Fruit fly (Drosophila melanogaster) whole organism, prepupa: Measurements from ENCODE around the gene CG11696.

Source experiments
- Blimp-1 ChIP-seq: fragments of 200-800 bp; sonication (Bioruptor generic); optimal IDR thresholded peaks from 3 replicates; lab custom pipeline; 2017; ENCODE audit warnings: missing biosample characterization, missing genetic modification characterization, mild to moderate bottlenecking, moderate library complexity, missing genetic modification reagents
- CG10631 ChIP-seq: fragments of 200-800 bp; sonication (Bioruptor generic); optimal IDR thresholded peaks from 2 replicates; lab custom pipeline; 2016; ENCODE audit warnings: missing biosample characterization, missing genetic modification characterization
- CG10669 ChIP-seq: fragments of 200-800 bp; sonication (Bioruptor generic); optimal IDR thresholded peaks from 3 replicates; lab custom pipeline; 2018; ENCODE audit warnings: missing biosample characterization, mild to moderate bottlenecking, missing genetic modification characterization, moderate library complexity
- CG11294 ChIP-seq: fragments of 200-800 bp; sonication (Bioruptor generic); IDR thresholded peaks from 2 replicates; pipeline ENCODE4 v1.3.6; 2022; ENCODE audit warnings: missing biosample characterization, missing genetic modification characterization
- CG11902 ChIP-seq: fragments of 200-800 bp; sonication (Bioruptor generic); optimal IDR thresholded peaks from 3 replicates; lab custom pipeline; 2016; ENCODE audit warnings: missing biosample characterization, missing genetic modification characterization
- CG15336 ChIP-seq: fragments of 200-800 bp; sonication (Bioruptor generic); IDR thresholded peaks from 2 replicates; pipeline ENCODE4 v1.3.6; 2022; ENCODE audit warnings: missing biosample characterization, missing genetic modification characterization
- CG1621 ChIP-seq: fragments of 200-800 bp; sonication (Bioruptor generic); optimal IDR thresholded peaks from 3 replicates; lab custom pipeline; 2018; ENCODE audit warnings: missing biosample characterization, mild to moderate bottlenecking, missing genetic modification characterization
- CG16779 ChIP-seq: fragments of 200-800 bp; sonication (Bioruptor generic); optimal IDR thresholded peaks from 3 replicates; lab custom pipeline; 2017; ENCODE audit warnings: missing biosample characterization, mild to moderate bottlenecking, missing genetic modification characterization
- CG3032 ChIP-seq: fragments of 200-800 bp; optimal IDR thresholded peaks from 2 replicates; lab custom pipeline; 2019; ENCODE audit warnings: missing biosample characterization, mild to moderate bottlenecking, missing genetic modification characterization, moderate library complexity
- CG32006 ChIP-seq: fragments of 200-800 bp; sonication (Bioruptor generic); optimal IDR thresholded peaks from 3 replicates; lab custom pipeline; 2017; ENCODE audit warnings: missing biosample characterization, mild to moderate bottlenecking, missing genetic modification characterization
- CG34406 ChIP-seq: fragments of 200-800 bp; sonication (Bioruptor generic); optimal IDR thresholded peaks from 3 replicates; lab custom pipeline; 2016; ENCODE audit warnings: missing biosample characterization, missing genetic modification characterization
- CG4318 ChIP-seq: fragments of 200-800 bp; sonication (Bioruptor generic); optimal IDR thresholded peaks from 3 replicates; lab custom pipeline; 2017; ENCODE audit warnings: missing biosample characterization, mild to moderate bottlenecking, missing genetic modification characterization
- CG6163 ChIP-seq: fragments of 200-800 bp; sonication (Bioruptor generic); IDR thresholded peaks from 3 replicates; pipeline ENCODE4 v1.3.6; 2022; ENCODE audit warnings: missing biosample characterization, missing genetic modification characterization
- CG6276 ChIP-seq: fragments of 200-800 bp; sonication (Bioruptor generic); optimal IDR thresholded peaks from 2 replicates; lab custom pipeline; 2017; ENCODE audit warnings: missing biosample characterization, mild to moderate bottlenecking, missing genetic modification characterization
- CG6792 ChIP-seq: fragments of 200-800 bp; sonication (Bioruptor generic); optimal IDR thresholded peaks from 3 replicates; lab custom pipeline; 2016; ENCODE audit warnings: missing biosample characterization, missing genetic modification characterization
- CG6808 ChIP-seq: fragments of 200-800 bp; sonication (Bioruptor generic); optimal IDR thresholded peaks from 3 replicates; lab custom pipeline; 2017; ENCODE audit warnings: missing biosample characterization, missing genetic modification characterization, mild to moderate bottlenecking, moderate library complexity, missing genetic modification reagents
- CG6854 ChIP-seq: fragments of 200-800 bp; sonication (Bioruptor generic); optimal IDR thresholded peaks from 2 replicates; lab custom pipeline; 2017; ENCODE audit warnings: missing biosample characterization, mild to moderate bottlenecking, missing genetic modification characterization
- CG7368 ChIP-seq: fragments of 200-800 bp; sonication (Bioruptor generic); optimal IDR thresholded peaks from 3 replicates; lab custom pipeline; 2016; ENCODE audit warnings: missing biosample characterization, missing genetic modification characterization
- CG8119 ChIP-seq: fragments of 200-800 bp; sonication (Bioruptor generic); IDR thresholded peaks from 3 replicates; pipeline ENCODE4 v1.3.6; 2022; ENCODE audit warnings: missing biosample characterization, missing genetic modification characterization
- CG9139 ChIP-seq: fragments of 200-800 bp; sonication (Bioruptor generic); optimal IDR thresholded peaks from 3 replicates; lab custom pipeline; 2017; ENCODE audit warnings: missing biosample characterization, mild to moderate bottlenecking, missing genetic modification characterization
- Eip75B ChIP-seq: fragments of 200-800 bp; sonication (Bioruptor generic); optimal IDR thresholded peaks from 3 replicates; lab custom pipeline; 2016; ENCODE audit warnings: missing biosample characterization, missing genetic modification characterization
- Eip78C ChIP-seq: fragments of 200-800 bp; sonication (Bioruptor generic); peaks from one replicate; lab custom pipeline; 2016; ENCODE audit warnings: missing biosample characterization, missing genetic modification characterization
- Ets21C ChIP-seq: fragments of 200-800 bp; sonication (Bioruptor generic); optimal IDR thresholded peaks from 3 replicates; lab custom pipeline; 2016; ENCODE audit warnings: missing biosample characterization, missing genetic modification characterization
- Ets96B ChIP-seq: fragments of 200-800 bp; optimal IDR thresholded peaks from 2 replicates; lab custom pipeline; 2019; ENCODE audit warnings: missing biosample characterization, mild to moderate bottlenecking, missing genetic modification characterization, moderate library complexity
- Hr38 ChIP-seq: sonication (Bioruptor generic); optimal IDR thresholded peaks from 2 replicates; lab custom pipeline; 2016; ENCODE audit warnings: missing biosample characterization, missing genetic modification characterization
- Lpt ChIP-seq: fragments of 200-800 bp; sonication (Bioruptor generic); optimal IDR thresholded peaks from 3 replicates; lab custom pipeline; 2016; ENCODE audit warnings: missing biosample characterization, missing genetic modification characterization
- Met ChIP-seq: fragments of 200-800 bp; sonication (Bioruptor generic); optimal IDR thresholded peaks from 3 replicates; lab custom pipeline; 2016; ENCODE audit warnings: missing biosample characterization, missing genetic modification characterization
- OdsH ChIP-seq: fragments of 200-800 bp; sonication (Bioruptor generic); optimal IDR thresholded peaks from 3 replicates; lab custom pipeline; 2016; ENCODE audit warnings: missing biosample characterization, missing genetic modification characterization
- Smox ChIP-seq: fragments of 200-800 bp; sonication (Bioruptor generic); optimal IDR thresholded peaks from 3 replicates; lab custom pipeline; 2016; ENCODE audit warnings: missing biosample characterization, missing genetic modification characterization
- Sox102F ChIP-seq: fragments of 200-800 bp; sonication (Bioruptor generic); optimal IDR thresholded peaks from 2 replicates; lab custom pipeline; 2016; ENCODE audit warnings: missing biosample characterization, mild to moderate bottlenecking, missing genetic modification characterization
- Sox14 ChIP-seq: fragments of 200-800 bp; sonication (Bioruptor generic); optimal IDR thresholded peaks from 3 replicates; lab custom pipeline; 2016; ENCODE audit warnings: missing biosample characterization, missing genetic modification characterization
- acj6 ChIP-seq: fragments of 200-800 bp; sonication (Bioruptor generic); optimal IDR thresholded peaks from 3 replicates; lab custom pipeline; 2016; ENCODE audit warnings: missing biosample characterization, missing genetic modification characterization
- dac ChIP-seq: fragments of 200-800 bp; sonication (Bioruptor generic); optimal IDR thresholded peaks from 2 replicates; lab custom pipeline; 2017; ENCODE audit warnings: missing biosample characterization, mild to moderate bottlenecking, missing genetic modification characterization
- dsx ChIP-seq: fragments of 200-800 bp; optimal IDR thresholded peaks from 3 replicates; lab custom pipeline; 2019; ENCODE audit warnings: missing biosample characterization, mild to moderate bottlenecking, missing genetic modification characterization, moderate library complexity; ENCODE audit not compliant: poor library complexity, severe bottlenecking
- eg ChIP-seq: fragments of 200-800 bp; sonication (Bioruptor generic); IDR thresholded peaks from 3 replicates; pipeline ENCODE4 v1.3.6; 2022; ENCODE audit warnings: missing biosample characterization, missing genetic modification characterization
- esn ChIP-seq: fragments of 200-800 bp; sonication (Bioruptor generic); optimal IDR thresholded peaks from 2 replicates; lab custom pipeline; 2016; ENCODE audit warnings: missing biosample characterization, mild to moderate bottlenecking, missing genetic modification characterization, moderate library complexity
- fd59A ChIP-seq: fragments of 200-800 bp; sonication (Bioruptor generic); optimal IDR thresholded peaks from 2 replicates; lab custom pipeline; 2017; ENCODE audit warnings: missing biosample characterization, mild to moderate bottlenecking, missing genetic modification characterization, missing genetic modification reagents
- fd85E ChIP-seq: fragments of 200-800 bp; sonication (Bioruptor generic); optimal IDR thresholded peaks from 3 replicates; lab custom pipeline; 2016; ENCODE audit warnings: missing biosample characterization, missing genetic modification characterization
- net ChIP-seq: fragments of 200-800 bp; sonication (Bioruptor generic); optimal IDR thresholded peaks from 3 replicates; lab custom pipeline; 2016; ENCODE audit warnings: missing biosample characterization, missing genetic modification characterization
- pdm3 ChIP-seq: fragments of 200-800 bp; sonication (Bioruptor generic); optimal IDR thresholded peaks from 3 replicates; lab custom pipeline; 2016; ENCODE audit warnings: missing biosample characterization, missing genetic modification characterization
- salr ChIP-seq, 2 experiments: fragments of 200-800 bp; sonication (Bioruptor generic); optimal IDR thresholded peaks; 3 replicates each; lab custom pipeline; 2016 to 2018; ENCODE audit warnings: missing biosample characterization in 2 of 2, missing genetic modification characterization in 2 of 2, mild to moderate bottlenecking in 1 of 2
- spab ChIP-seq: fragments of 200-800 bp; sonication (Bioruptor generic); optimal IDR thresholded peaks from 2 replicates; lab custom pipeline; 2017; ENCODE audit warnings: missing biosample characterization, mild to moderate bottlenecking, missing genetic modification characterization, missing genetic modification reagents
- ss ChIP-seq, 2 experiments: fragments of 200-800 bp; sonication (Bioruptor generic); optimal IDR thresholded peaks; 2 replicates in 1 of 2; 3 replicates in 1 of 2; lab custom pipeline; 2017 to 2018; ENCODE audit warnings: mild to moderate bottlenecking in 2 of 2, missing biosample characterization in 2 of 2, missing genetic modification characterization in 2 of 2, moderate library complexity in 1 of 2

The CG11696 gene

dm6 chrX:11558389-11558908 is 15.1 kb upstream of the CG11696 start, which contains the start of gene CG1572 (continued):
- TF ChIP-seq spab (GFP tag; lab: Kevin White, UChicago) (no peak), CG8119 (GFP tag; lab: Robert Waterston, UW) (peak; percentile 45; the same call in 1 of the 3 replicates), Hr38 (GFP tag; lab: Kevin White, UChicago) (no peak), Eip78C (peak; percentile 85), CG10631 (GFP tag; lab: Kevin White, UChicago) (no peak), Met (peak; percentile 37), CG11294 (GFP tag; lab: Robert Waterston, UW) (no peak), acj6 (GFP tag; lab: Kevin White, UChicago) (no peak), Ets21C (GFP tag; lab: Kevin White, UChicago) (no peak), salr (GFP tag; optimal IDR thresholded peaks at IDR 0.05; lab: Kevin White, UChicago) (no peak), Lpt (peak; percentile 11), fd85E (GFP tag; lab: Kevin White, UChicago) (peak; percentile 10), CG1621 (tag; lab: Kevin White, UChicago) (no peak), net (GFP tag; lab: Kevin White, UChicago) (no peak), CG16779 (tag; lab: Kevin White, UChicago) (no peak), CG4318 (GFP tag; lab: Kevin White, UChicago) (no peak), CG34406 (GFP tag; lab: Kevin White, UChicago) (no peak), CG3032 (tag; lab: Kevin White, UChicago) (no peak), CG10669 (GFP tag; lab: Kevin White, UChicago) (no peak), CG6854 (GFP tag; lab: Kevin White, UChicago) (peak; percentile 50), Ets96B (tag; lab: Kevin White, UChicago) (no peak), CG15336 (GFP tag; lab: Robert Waterston, UW) (peak; percentile 15; the same call in 1 of the 2 replicates), Sox102F (GFP tag; lab: Kevin White, UChicago) (peak; percentile 56), CG7368 (GFP tag; lab: Kevin White, UChicago) (no peak), CG11902 (GFP tag; lab: Kevin White, UChicago) (no peak), CG6276 (GFP tag; lab: Kevin White, UChicago) (peak; percentile 6), dac (GFP tag; lab: Kevin White, UChicago) (no peak), CG32006 (GFP tag; lab: Kevin White, UChicago) (peak; percentile 8)

- peak; percentile 88 for TF ChIP-seq CG34406 (GFP tag; lab: Kevin White, UChicago)
- peak; percentile 76 for TF ChIP-seq fd59A (GFP tag; lab: Kevin White, UChicago)
- peak; percentile 71 to 88 for TF ChIP-seq ss (GFP tag; optimal IDR thresholded peaks at IDR 0.05; lab: Kevin White, UChicago)
- TF ChIP-seq CG1621 (tag; lab: Kevin White, UChicago), result peak; percentile 63
- TF ChIP-seq CG8119 (GFP tag; lab: Robert Waterston, UW), result peak; percentile 87
- TF ChIP-seq CG11902 (GFP tag; lab: Kevin White, UChicago), result peak; percentile 60
- TF ChIP-seq Sox14 (GFP tag; lab: Kevin White, UChicago), result peak; percentile 60
- TF ChIP-seq spab (GFP tag; lab: Kevin White, UChicago), result peak; percentile 76
- peak; percentile 86 for TF ChIP-seq CG15336 (GFP tag; lab: Robert Waterston, UW)
- TF ChIP-seq CG6792, result peak; percentile 81
- peak; percentile 78 for TF ChIP-seq pdm3
- TF ChIP-seq Blimp-1 (GFP tag; lab: Kevin White, UChicago), result peak; percentile 65
- peak; percentile 75 for TF ChIP-seq Met
- peak; percentile 61 for TF ChIP-seq Smox (GFP tag; lab: Kevin White, UChicago)
- TF ChIP-seq dac (GFP tag; lab: Kevin White, UChicago), result peak; percentile 60
- TF ChIP-seq Eip75B (GFP tag; lab: Kevin White, UChicago), result peak; percentile 64
- TF ChIP-seq CG7368 (GFP tag; lab: Kevin White, UChicago), result peak; percentile 74
- peak; percentile 87 for TF ChIP-seq CG6276 (GFP tag; lab: Kevin White, UChicago)
- TF ChIP-seq CG6808, result peak; percentile 85
- peak; percentile 45; the same call in 1 of the 3 replicates for TF ChIP-seq CG6163
- TF ChIP-seq Hr38 (GFP tag; lab: Kevin White, UChicago), result no peak
- peak; percentile 70 for TF ChIP-seq CG9139 (GFP tag; lab: Kevin White, UChicago)
- peak; percentile 79 for TF ChIP-seq eg
- TF ChIP-seq OdsH (GFP tag; lab: Kevin White, UChicago), result peak; percentile 85
- TF ChIP-seq esn (GFP tag; lab: Kevin White, UChicago), result peak; percentile 81
- peak; percentile 86 for TF ChIP-seq CG3032 (tag; lab: Kevin White, UChicago)
- peak; percentile 76 for TF ChIP-seq CG16779 (tag; lab: Kevin White, UChicago)
- TF ChIP-seq Eip78C, result peak; percentile 92
- peak; percentile 82 for TF ChIP-seq CG10669 (GFP tag; lab: Kevin White, UChicago)
- TF ChIP-seq dsx (GFP tag; lab: Kevin White, UChicago), result peak; percentile 77
Observed at dm6 chrX:11559728-11560724, 13.5 kb upstream of the CG11696 start.
